Fruit fly (Drosophila melanogaster) whole organism, prepupa: Measurements from ENCODE around the gene Hem.
A peak's percentile ranks its signal among the peaks of the same experiment; 100 is the strongest.

Experiments
- CG10631 ChIP-seq: fragments of 200-800 bp; sonication (Bioruptor generic); optimal IDR thresholded peaks from 2 replicates; lab custom pipeline; 2016; ENCODE audit warnings: missing biosample characterization, missing genetic modification characterization
- CG10669 ChIP-seq: fragments of 200-800 bp; sonication (Bioruptor generic); optimal IDR thresholded peaks from 3 replicates; lab custom pipeline; 2018; ENCODE audit warnings: missing biosample characterization, mild to moderate bottlenecking, missing genetic modification characterization, moderate library complexity
- CG11294 ChIP-seq: fragments of 200-800 bp; sonication (Bioruptor generic); IDR thresholded peaks from 2 replicates; pipeline ENCODE4 v1.3.6; 2022; ENCODE audit warnings: missing biosample characterization, missing genetic modification characterization
- CG15336 ChIP-seq: fragments of 200-800 bp; sonication (Bioruptor generic); IDR thresholded peaks from 2 replicates; pipeline ENCODE4 v1.3.6; 2022; ENCODE audit warnings: missing biosample characterization, missing genetic modification characterization
- CG1621 ChIP-seq: fragments of 200-800 bp; sonication (Bioruptor generic); optimal IDR thresholded peaks from 3 replicates; lab custom pipeline; 2018; ENCODE audit warnings: missing biosample characterization, mild to moderate bottlenecking, missing genetic modification characterization
- CG16779 ChIP-seq: fragments of 200-800 bp; sonication (Bioruptor generic); optimal IDR thresholded peaks from 3 replicates; lab custom pipeline; 2017; ENCODE audit warnings: missing biosample characterization, mild to moderate bottlenecking, missing genetic modification characterization
- CG3032 ChIP-seq: fragments of 200-800 bp; optimal IDR thresholded peaks from 2 replicates; lab custom pipeline; 2019; ENCODE audit warnings: missing biosample characterization, mild to moderate bottlenecking, missing genetic modification characterization, moderate library complexity
- CG31627 ChIP-seq: fragments of 200-800 bp; sonication (Bioruptor generic); optimal IDR thresholded peaks from 3 replicates; lab custom pipeline; 2016; ENCODE audit warnings: missing biosample characterization, missing genetic modification characterization
- CG32006 ChIP-seq: fragments of 200-800 bp; sonication (Bioruptor generic); optimal IDR thresholded peaks from 3 replicates; lab custom pipeline; 2017; ENCODE audit warnings: missing biosample characterization, mild to moderate bottlenecking, missing genetic modification characterization
- CG3919 ChIP-seq: fragments of 200-800 bp; sonication (Bioruptor generic); optimal IDR thresholded peaks from 3 replicates; lab custom pipeline; 2016; ENCODE audit warnings: missing biosample characterization, missing genetic modification characterization
- CG6163 ChIP-seq: fragments of 200-800 bp; sonication (Bioruptor generic); IDR thresholded peaks from 3 replicates; pipeline ENCODE4 v1.3.6; 2022; ENCODE audit warnings: missing biosample characterization, missing genetic modification characterization
- CG6276 ChIP-seq: fragments of 200-800 bp; sonication (Bioruptor generic); optimal IDR thresholded peaks from 2 replicates; lab custom pipeline; 2017; ENCODE audit warnings: missing biosample characterization, mild to moderate bottlenecking, missing genetic modification characterization
- CG6792 ChIP-seq: fragments of 200-800 bp; sonication (Bioruptor generic); optimal IDR thresholded peaks from 3 replicates; lab custom pipeline; 2016; ENCODE audit warnings: missing biosample characterization, missing genetic modification characterization
- CG6808 ChIP-seq: fragments of 200-800 bp; sonication (Bioruptor generic); optimal IDR thresholded peaks from 3 replicates; lab custom pipeline; 2017; ENCODE audit warnings: missing biosample characterization, missing genetic modification characterization, mild to moderate bottlenecking, moderate library complexity, missing genetic modification reagents
- CG6854 ChIP-seq: fragments of 200-800 bp; sonication (Bioruptor generic); optimal IDR thresholded peaks from 2 replicates; lab custom pipeline; 2017; ENCODE audit warnings: missing biosample characterization, mild to moderate bottlenecking, missing genetic modification characterization
- CG8119 ChIP-seq: fragments of 200-800 bp; sonication (Bioruptor generic); IDR thresholded peaks from 3 replicates; pipeline ENCODE4 v1.3.6; 2022; ENCODE audit warnings: missing biosample characterization, missing genetic modification characterization
- CG8319 ChIP-seq: fragments of 200-800 bp; sonication (Bioruptor generic); optimal IDR thresholded peaks from 3 replicates; lab custom pipeline; 2016; ENCODE audit warnings: missing biosample characterization, missing genetic modification characterization
- CG8632 ChIP-seq: fragments of 200-800 bp; sonication (Bioruptor generic); optimal IDR thresholded peaks from 3 replicates; lab custom pipeline; 2016; ENCODE audit warnings: missing biosample characterization, missing genetic modification characterization
- CG9139 ChIP-seq: fragments of 200-800 bp; sonication (Bioruptor generic); optimal IDR thresholded peaks from 3 replicates; lab custom pipeline; 2017; ENCODE audit warnings: missing biosample characterization, mild to moderate bottlenecking, missing genetic modification characterization
- Eip78C ChIP-seq: fragments of 200-800 bp; sonication (Bioruptor generic); peaks from one replicate; lab custom pipeline; 2016; ENCODE audit warnings: missing biosample characterization, missing genetic modification characterization
- Eip93F ChIP-seq: fragments of 200-800 bp; sonication (Bioruptor generic); optimal IDR thresholded peaks from 2 replicates; lab custom pipeline; 2016; ENCODE audit warnings: missing biosample characterization, mild to moderate bottlenecking, missing genetic modification characterization
- Ets21C ChIP-seq: fragments of 200-800 bp; sonication (Bioruptor generic); optimal IDR thresholded peaks from 3 replicates; lab custom pipeline; 2016; ENCODE audit warnings: missing biosample characterization, missing genetic modification characterization
- Ets96B ChIP-seq: fragments of 200-800 bp; optimal IDR thresholded peaks from 2 replicates; lab custom pipeline; 2019; ENCODE audit warnings: missing biosample characterization, mild to moderate bottlenecking, missing genetic modification characterization, moderate library complexity
- Gug ChIP-seq: fragments of 200-800 bp; sonication (Bioruptor generic); IDR thresholded peaks from 2 replicates; pipeline ENCODE4 v1.3.6; 2022; ENCODE audit warnings: missing biosample characterization, missing genetic modification characterization
- Hr39 ChIP-seq: fragments of 200-800 bp; sonication (Bioruptor generic); optimal IDR thresholded peaks from 2 replicates; lab custom pipeline; 2016; ENCODE audit warnings: missing biosample characterization, missing genetic modification characterization
- Hr4 ChIP-seq: fragments of 200-800 bp; sonication (Bioruptor generic); optimal IDR thresholded peaks from 3 replicates; lab custom pipeline; 2016; ENCODE audit warnings: missing biosample characterization, missing genetic modification characterization
- Lpt ChIP-seq: fragments of 200-800 bp; sonication (Bioruptor generic); optimal IDR thresholded peaks from 3 replicates; lab custom pipeline; 2016; ENCODE audit warnings: missing biosample characterization, missing genetic modification characterization
- OdsH ChIP-seq: fragments of 200-800 bp; sonication (Bioruptor generic); optimal IDR thresholded peaks from 3 replicates; lab custom pipeline; 2016; ENCODE audit warnings: missing biosample characterization, missing genetic modification characterization
- Sox102F ChIP-seq: fragments of 200-800 bp; sonication (Bioruptor generic); optimal IDR thresholded peaks from 2 replicates; lab custom pipeline; 2016; ENCODE audit warnings: missing biosample characterization, mild to moderate bottlenecking, missing genetic modification characterization
- Sox14 ChIP-seq: fragments of 200-800 bp; sonication (Bioruptor generic); optimal IDR thresholded peaks from 3 replicates; lab custom pipeline; 2016; ENCODE audit warnings: missing biosample characterization, missing genetic modification characterization
- Sox15 ChIP-seq: fragments of 200-800 bp; sonication (Bioruptor generic); optimal IDR thresholded peaks from 3 replicates; lab custom pipeline; 2016; ENCODE audit warnings: missing biosample characterization, missing genetic modification characterization
- cyc ChIP-seq: fragments of 200-800 bp; sonication (Bioruptor generic); optimal IDR thresholded peaks from 3 replicates; lab custom pipeline; 2016; ENCODE audit warnings: missing biosample characterization, missing genetic modification characterization
- eg ChIP-seq: fragments of 200-800 bp; sonication (Bioruptor generic); IDR thresholded peaks from 3 replicates; pipeline ENCODE4 v1.3.6; 2022; ENCODE audit warnings: missing biosample characterization, missing genetic modification characterization
- esn ChIP-seq: fragments of 200-800 bp; sonication (Bioruptor generic); optimal IDR thresholded peaks from 2 replicates; lab custom pipeline; 2016; ENCODE audit warnings: missing biosample characterization, mild to moderate bottlenecking, missing genetic modification characterization, moderate library complexity
- fd59A ChIP-seq: fragments of 200-800 bp; sonication (Bioruptor generic); optimal IDR thresholded peaks from 2 replicates; lab custom pipeline; 2017; ENCODE audit warnings: missing biosample characterization, mild to moderate bottlenecking, missing genetic modification characterization, missing genetic modification reagents
- fd85E ChIP-seq: fragments of 200-800 bp; sonication (Bioruptor generic); optimal IDR thresholded peaks from 3 replicates; lab custom pipeline; 2016; ENCODE audit warnings: missing biosample characterization, missing genetic modification characterization
- fkh ChIP-seq: fragments of 200-800 bp; sonication (Bioruptor generic); optimal IDR thresholded peaks from 3 replicates; lab custom pipeline; 2017; ENCODE audit warnings: missing biosample characterization, mild to moderate bottlenecking, missing genetic modification characterization, moderate library complexity
- net ChIP-seq: fragments of 200-800 bp; sonication (Bioruptor generic); optimal IDR thresholded peaks from 3 replicates; lab custom pipeline; 2016; ENCODE audit warnings: missing biosample characterization, missing genetic modification characterization
- pdm3 ChIP-seq: fragments of 200-800 bp; sonication (Bioruptor generic); optimal IDR thresholded peaks from 3 replicates; lab custom pipeline; 2016; ENCODE audit warnings: missing biosample characterization, missing genetic modification characterization
- spab ChIP-seq: fragments of 200-800 bp; sonication (Bioruptor generic); optimal IDR thresholded peaks from 2 replicates; lab custom pipeline; 2017; ENCODE audit warnings: missing biosample characterization, mild to moderate bottlenecking, missing genetic modification characterization, missing genetic modification reagents
- ss ChIP-seq, 2 experiments: fragments of 200-800 bp; sonication (Bioruptor generic); optimal IDR thresholded peaks; 2 replicates in 1 of 2; 3 replicates in 1 of 2; lab custom pipeline; 2017 to 2018; ENCODE audit warnings: mild to moderate bottlenecking in 2 of 2, missing biosample characterization in 2 of 2, missing genetic modification characterization in 2 of 2, moderate library complexity in 1 of 2
- svp ChIP-seq: fragments of 200-800 bp; sonication (Bioruptor generic); peaks from one replicate; lab custom pipeline; 2016; ENCODE audit warnings: missing biosample characterization, missing genetic modification characterization
- topi ChIP-seq: fragments of 200-800 bp; sonication (Bioruptor generic); optimal IDR thresholded peaks from 3 replicates; lab custom pipeline; 2016; ENCODE audit warnings: missing biosample characterization, missing genetic modification characterization
- vri ChIP-seq: fragments of 200-800 bp; sonication (Bioruptor generic); optimal IDR thresholded peaks from 3 replicates; lab custom pipeline; 2016; ENCODE audit warnings: missing biosample characterization, mild to moderate bottlenecking, missing genetic modification characterization

The Hem gene

DNA sequence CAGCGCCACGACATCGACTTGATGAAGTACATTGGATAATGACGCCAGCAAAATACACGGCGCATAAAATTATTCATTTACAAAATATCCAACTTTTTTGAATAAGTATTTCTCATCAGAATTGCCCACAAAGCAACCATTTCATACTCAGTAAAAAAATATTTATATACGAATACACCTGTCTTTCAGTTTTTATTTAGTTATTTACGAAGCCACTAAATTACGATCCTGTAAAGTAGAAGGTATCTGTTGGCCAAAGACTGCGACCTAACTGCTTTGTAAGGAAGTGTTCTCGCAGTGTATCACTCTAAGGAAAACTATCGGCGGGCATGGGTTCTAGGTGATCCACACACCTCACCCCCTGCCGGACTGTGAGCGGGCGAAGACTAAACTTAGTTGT is 10.8 kb downstream of the Hem start (continued):
- TF ChIP-seq CG32006 (no peak), CG3032 (tag; lab: Kevin White, UChicago) (no peak), Sox102F (GFP tag; lab: Kevin White, UChicago) (no peak), CG10631 (GFP tag; lab: Kevin White, UChicago) (peak; percentile 54), CG6854 (no peak), fd59A (GFP tag; lab: Kevin White, UChicago) (no peak), Ets96B (tag; lab: Kevin White, UChicago) (no peak), CG6808 (no peak), fkh (GFP tag; lab: Kevin White, UChicago) (no peak), svp (peak; percentile 33), pdm3 (GFP tag; lab: Kevin White, UChicago) (no peak), topi (GFP tag; lab: Kevin White, UChicago) (no peak), Ets21C (GFP tag; lab: Kevin White, UChicago) (no peak), CG16779 (tag; lab: Kevin White, UChicago) (no peak), Hr39 (GFP tag; lab: Kevin White, UChicago) (no peak), CG15336 (GFP tag; lab: Robert Waterston, UW) (peak; percentile 76), CG1621 (tag; lab: Kevin White, UChicago) (no peak), Eip78C (GFP tag; lab: Kevin White, UChicago) (peak; percentile 82), Gug (GFP tag; lab: Robert Waterston, UW) (peak; percentile 53; the same call in 1 of the 2 replicates), eg (GFP tag; lab: Robert Waterston, UW) (peak; percentile 68; the same call in 1 of the 3 replicates)
- TF ChIP-seq, all 60 proteins: peak for 17

DNA sequence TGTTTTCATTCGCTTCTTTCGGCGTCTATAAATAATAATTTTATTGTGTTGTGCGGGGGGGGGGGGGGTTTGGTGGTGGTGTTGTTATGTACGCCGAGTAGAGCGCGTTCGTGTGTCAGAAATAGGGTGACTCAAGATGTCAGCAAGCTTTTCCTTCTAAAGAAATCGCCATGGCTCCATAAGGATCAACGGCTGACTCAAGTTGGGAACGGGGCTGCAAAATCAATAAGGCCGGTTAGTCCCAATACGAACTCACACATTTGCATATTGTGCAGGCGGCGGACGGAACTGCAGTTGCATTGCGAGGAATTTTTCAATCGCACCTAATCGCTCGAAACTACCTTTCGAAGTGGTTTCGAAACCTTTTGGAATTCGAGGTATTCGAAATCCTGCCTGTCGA is 11.4 kb downstream of the Hem start:
- peak; percentile 24; the same call in 1 of the 3 replicates for TF ChIP-seq CG6163 (GFP tag; lab: Robert Waterston, UW)
- no peak for TF ChIP-seq CG6854
- TF ChIP-seq eg (GFP tag; lab: Robert Waterston, UW), result peak; percentile 81
- peak; percentile 69 for TF ChIP-seq CG15336 (GFP tag; lab: Robert Waterston, UW)
- TF ChIP-seq CG10669 (GFP tag; lab: Kevin White, UChicago), result no peak
- TF ChIP-seq svp, result peak; percentile 7
- no peak for TF ChIP-seq Hr4 (GFP tag; lab: Kevin White, UChicago)
- peak; percentile 55; the same call in 2 of the 3 replicates for TF ChIP-seq CG8119 (GFP tag; lab: Robert Waterston, UW)
- TF ChIP-seq CG6276, result peak; percentile 37
- no peak for TF ChIP-seq net
- TF ChIP-seq Ets96B (tag; lab: Kevin White, UChicago), result no peak
- no peak for TF ChIP-seq Sox15
- no peak for TF ChIP-seq CG31627
- TF ChIP-seq fd85E (GFP tag; lab: Kevin White, UChicago), result no peak
- TF ChIP-seq, all 60 proteins: peak for 6

DNA sequence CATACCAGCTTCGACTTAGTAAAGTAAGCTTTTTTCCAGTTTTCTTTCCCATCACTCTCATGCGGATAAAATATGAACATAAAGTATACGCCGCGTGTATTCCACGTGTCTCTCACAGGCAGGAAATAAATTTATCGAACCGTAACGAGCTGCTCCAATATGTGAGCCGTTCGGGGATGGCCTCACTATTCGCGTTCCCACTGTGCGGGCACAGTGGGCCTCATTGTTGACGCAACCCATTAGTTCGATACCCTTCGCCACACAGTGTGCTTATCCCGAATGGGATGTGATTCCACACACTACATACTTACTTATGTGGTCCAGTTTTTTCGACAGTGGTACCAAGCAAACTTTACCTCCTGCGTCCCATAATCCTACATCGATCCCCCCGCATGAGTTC is 12.0 kb downstream of the Hem start:
- TF ChIP-seq Hr39 (GFP tag; lab: Kevin White, UChicago) (no peak), CG9139 (GFP tag; lab: Kevin White, UChicago) (no peak), CG3032 (tag; lab: Kevin White, UChicago) (no peak), cyc (GFP tag; lab: Kevin White, UChicago) (no peak), ss (GFP tag; optimal IDR thresholded peaks at IDR 0.05; lab: Kevin White, UChicago) (no peak), pdm3 (GFP tag; lab: Kevin White, UChicago) (no peak), fkh (GFP tag; lab: Kevin White, UChicago) (no peak), CG11294 (GFP tag; lab: Robert Waterston, UW) (no peak), CG6792 (GFP tag; lab: Kevin White, UChicago) (no peak), CG8632 (GFP tag; lab: Kevin White, UChicago) (no peak), Lpt (no peak), CG15336 (GFP tag; lab: Robert Waterston, UW) (no peak), CG6808 (peak; percentile 10), Eip78C (GFP tag; lab: Kevin White, UChicago) (peak; percentile 70), Ets96B (tag; lab: Kevin White, UChicago) (no peak), CG16779 (tag; lab: Kevin White, UChicago) (no peak), CG6854 (no peak), CG32006 (peak; percentile 4), CG3919 (GFP tag; lab: Kevin White, UChicago) (peak; percentile 15), Eip93F (no peak), CG8319 (GFP tag; lab: Kevin White, UChicago) (no peak), Hr4 (GFP tag; lab: Kevin White, UChicago) (peak; percentile 2), CG8119 (GFP tag; lab: Robert Waterston, UW) (0 out of 3 replicates have a peak, but pooled peaks have one; percentile 23), esn (GFP tag; lab: Kevin White, UChicago) (no peak), spab (GFP tag; lab: Kevin White, UChicago) (no peak), vri (GFP tag; lab: Kevin White, UChicago) (no peak), CG6163 (GFP tag; lab: Robert Waterston, UW) (no peak), OdsH (GFP tag; lab: Kevin White, UChicago) (peak; percentile 23), Sox14 (no peak), eg (GFP tag; lab: Robert Waterston, UW) (peak; percentile 33; the same call in 1 of the 3 replicates), Ets21C (GFP tag; lab: Kevin White, UChicago) (no peak), CG10631 (GFP tag; lab: Kevin White, UChicago) (no peak), CG1621 (tag; lab: Kevin White, UChicago) (no peak)
